Worm (Caenorhabditis elegans): ENCODE results near the gene sdz-24.
A peak's percentile ranks its signal among the peaks of the same experiment; 100 is the strongest.

Gene sdz-24

ce11 chrII:689749-690148 lies 31.3 kb downstream of the sdz-24 start, which contains the start of gene T02H6.4:
Gene T02H6.4, plus strand, starts transcription at chrII:690049.
- no peak for TF ChIP-seq lin-35 (GFP tag; optimal IDR thresholded peaks at IDR 0.05)
- TF ChIP-seq pax-3 (tag; optimal IDR thresholded peaks at IDR 0.05): no peak
- no peak for TF ChIP-seq ceh-63 (GFP tag; optimal IDR thresholded peaks at IDR 0.05)
- no peak for TF ChIP-seq nhr-84 (tag; optimal IDR thresholded peaks at IDR 0.05)
- no peak for TF ChIP-seq snu-23 (GFP tag; optimal IDR thresholded peaks at IDR 0.05)
- no peak for TF ChIP-seq fkh-8 (tag; optimal IDR thresholded peaks at IDR 0.05)
- TF ChIP-seq nhr-11 (tag; optimal IDR thresholded peaks at IDR 0.05): no peak

ce11 chrII:691550-691949 lies 33.1 kb downstream of the sdz-24 start, which contains the start of gene T02H6.3:
Gene T02H6.3, plus strand, starts transcription at chrII:691850.
- TF ChIP-seq elt-3 (tag; optimal IDR thresholded peaks at IDR 0.05) (no peak), sup-37 (GFP tag; optimal IDR thresholded peaks at IDR 0.05) (no peak), ceh-63 (GFP tag; optimal IDR thresholded peaks at IDR 0.05) (no peak), rnt-1 (tag; optimal IDR thresholded peaks at IDR 0.05) (no peak), mef-2 (tag; optimal IDR thresholded peaks at IDR 0.05) (no peak), mab-9 (GFP tag; IDR thresholded peaks at IDR 0.05) (no peak), Y116A8C.19 (tag; optimal IDR thresholded peaks at IDR 0.05; ENCODE audit: borderline replicate concordance) (no peak), ceh-90 (tag; optimal IDR thresholded peaks at IDR 0.05) (no peak), aly-2 (tag; optimal IDR thresholded peaks at IDR 0.05) (no peak), nhr-76 (tag; optimal IDR thresholded peaks at IDR 0.05) (no peak), nhr-28 (tag; optimal IDR thresholded peaks at IDR 0.05) (no peak), unc-98 (GFP tag; IDR thresholded peaks at IDR 0.05) (no peak), zag-1 (tag; optimal IDR thresholded peaks at IDR 0.05) (no peak), nhr-47 (tag; optimal IDR thresholded peaks at IDR 0.05) (no peak)

- TF ChIP-seq grh-1 (GFP tag; IDR thresholded peaks at IDR 0.05) (peak; percentile 39; the same call in 1 of the 2 replicates), ets-5 (GFP tag; IDR thresholded peaks at IDR 0.05) (peak; percentile 61; the same call in 1 of the 2 replicates), unc-98 (GFP tag; IDR thresholded peaks at IDR 0.05) (peak; percentile 13; the same call in 1 of the 2 replicates)
These were observed 36.6 kb downstream of the sdz-24 start for ce11 chrII:695079-695478.

- no peak for TF ChIP-seq nhr-12 (tag; optimal IDR thresholded peaks at IDR 0.05)
- no peak for TF ChIP-seq nhr-76 (tag; optimal IDR thresholded peaks at IDR 0.05)
- TF ChIP-seq unc-62 (GFP tag; optimal IDR thresholded peaks at IDR 0.05): no peak
- no peak for TF ChIP-seq mab-9 (GFP tag; IDR thresholded peaks at IDR 0.05)
- no peak for TF ChIP-seq unc-130 (tag; optimal IDR thresholded peaks at IDR 0.05)
- no peak for TF ChIP-seq sptf-1 (tag; optimal IDR thresholded peaks at IDR 0.05)
- TF ChIP-seq lin-15B (tag; optimal IDR thresholded peaks at IDR 0.05): no peak
- TF ChIP-seq rnt-1 (tag; optimal IDR thresholded peaks at IDR 0.05): no peak
- TF ChIP-seq elt-2 (tag; optimal IDR thresholded peaks at IDR 0.05): no peak
- no peak for TF ChIP-seq nhr-90 (tag; optimal IDR thresholded peaks at IDR 0.05; ENCODE audit: poor library complexity)
- TF ChIP-seq xbp-1 (tag; optimal IDR thresholded peaks at IDR 0.05): no peak
- no peak for TF ChIP-seq nhr-84 (tag; optimal IDR thresholded peaks at IDR 0.05)
- no peak for TF ChIP-seq blmp-1 (tag; optimal IDR thresholded peaks at IDR 0.05)
- TF ChIP-seq sox-4 (tag; optimal IDR thresholded peaks at IDR 0.05): no peak
- no peak for TF ChIP-seq ceh-8 (GFP tag; optimal IDR thresholded peaks at IDR 0.05)
- TF ChIP-seq snpc-4 (tag; optimal IDR thresholded peaks at IDR 0.05): no peak
- TF ChIP-seq nhr-28 (tag; optimal IDR thresholded peaks at IDR 0.05): no peak
These were observed 42.5 kb downstream of the sdz-24 start, which contains the start of gene T02H6.11 for ce11 chrII:701025-701370. Gene T02H6.11, minus strand, starts transcription at chrII:701125.

ce11 chrII:701371-702139 lies 43.1 kb downstream of the sdz-24 start, which contains the start of gene thoc-1:
Gene thoc-1, plus strand, starts transcription at chrII:702107.
- TF ChIP-seq zip-4 (GFP tag; optimal IDR thresholded peaks at IDR 0.05): no peak
- TF ChIP-seq mdl-1 (tag; optimal IDR thresholded peaks at IDR 0.05): no peak
- TF ChIP-seq fkh-8 (tag; optimal IDR thresholded peaks at IDR 0.05): no peak
- TF ChIP-seq nhr-71 (tag; optimal IDR thresholded peaks at IDR 0.05): no peak
- no peak for TF ChIP-seq sptf-1 (tag; optimal IDR thresholded peaks at IDR 0.05)
- TF ChIP-seq ces-1 (GFP tag; optimal IDR thresholded peaks at IDR 0.05): no peak
- TF ChIP-seq fkh-10 (GFP tag; optimal IDR thresholded peaks at IDR 0.05): no peak
- TF ChIP-seq nhr-20 (tag; optimal IDR thresholded peaks at IDR 0.05): no peak
- no peak for TF ChIP-seq pax-3 (tag; optimal IDR thresholded peaks at IDR 0.05)
- TF ChIP-seq dsc-1 (tag; optimal IDR thresholded peaks at IDR 0.05): no peak
- TF ChIP-seq snu-23 (GFP tag; optimal IDR thresholded peaks at IDR 0.05): peak; percentile 7
- peak; percentile 23 for TF ChIP-seq blmp-1 (tag; optimal IDR thresholded peaks at IDR 0.05)
- TF ChIP-seq egl-13 (tag; optimal IDR thresholded peaks at IDR 0.05): no peak
- TF ChIP-seq zag-1 (tag; optimal IDR thresholded peaks at IDR 0.05): no peak
- peak in 1 of 3 experiments; percentile 6 for TF ChIP-seq dpl-1 (GFP tag; optimal IDR thresholded peaks at IDR 0.05)
- no peak for TF ChIP-seq ceh-90 (tag; optimal IDR thresholded peaks at IDR 0.05)
- TF ChIP-seq hpl-2 (GFP tag; optimal IDR thresholded peaks at IDR 0.05): no peak
